Fruit fly (Drosophila melanogaster): ENCODE results near the gene Aladin.

The Aladin gene

DNA sequence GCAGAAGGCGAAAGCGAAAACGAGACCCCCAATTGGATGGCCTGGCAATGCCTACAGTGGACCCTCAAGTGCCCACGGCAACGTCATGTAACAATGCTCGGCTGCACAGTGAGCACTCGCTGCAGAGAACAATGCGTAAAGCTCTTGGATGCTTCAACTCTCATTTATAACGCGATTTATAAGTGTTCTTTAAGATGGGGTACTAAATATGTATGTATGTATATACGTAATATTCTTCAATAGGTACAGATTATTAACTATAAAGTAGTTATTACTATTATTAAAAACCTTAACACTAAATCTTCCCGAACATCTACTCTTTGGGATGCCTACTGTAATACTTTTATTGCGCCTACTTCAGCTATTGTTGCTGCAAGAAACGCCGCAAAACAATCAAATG, 7.1 kb upstream of the Aladin start:
- no peak for TF ChIP-seq CTCF (optimal IDR thresholded peaks at IDR 0.05)
- TF ChIP-seq CG8478 (optimal IDR thresholded peaks at IDR 0.05), result no peak

DNA sequence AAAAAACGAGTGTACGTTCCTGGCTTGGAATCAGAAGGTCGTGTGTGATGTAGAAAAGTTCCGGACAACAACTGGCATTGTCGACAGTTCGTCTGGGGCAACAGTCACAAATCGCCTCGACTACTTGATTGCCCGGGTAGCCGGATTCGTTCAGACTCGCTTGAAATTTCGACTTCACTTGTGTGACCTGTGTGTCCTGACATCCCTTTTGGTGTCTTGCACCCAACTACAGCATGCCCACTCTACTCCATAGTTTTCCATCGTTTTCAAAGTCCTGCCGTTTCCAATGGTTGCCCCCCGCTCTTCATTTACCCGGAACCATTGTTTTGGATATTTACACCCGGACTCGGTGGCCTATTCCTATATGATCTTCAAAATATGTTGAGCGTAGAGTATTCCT, 5.6 kb upstream of the Aladin start, which contains the start of gene Erk7:
Gene Erk7, minus strand, starts transcription at position 101 of the 400 bp plus-strand sequence.
- no peak for TF ChIP-seq CG8478 (optimal IDR thresholded peaks at IDR 0.05)
- TF ChIP-seq CTCF (optimal IDR thresholded peaks at IDR 0.05), result no peak

DNA sequence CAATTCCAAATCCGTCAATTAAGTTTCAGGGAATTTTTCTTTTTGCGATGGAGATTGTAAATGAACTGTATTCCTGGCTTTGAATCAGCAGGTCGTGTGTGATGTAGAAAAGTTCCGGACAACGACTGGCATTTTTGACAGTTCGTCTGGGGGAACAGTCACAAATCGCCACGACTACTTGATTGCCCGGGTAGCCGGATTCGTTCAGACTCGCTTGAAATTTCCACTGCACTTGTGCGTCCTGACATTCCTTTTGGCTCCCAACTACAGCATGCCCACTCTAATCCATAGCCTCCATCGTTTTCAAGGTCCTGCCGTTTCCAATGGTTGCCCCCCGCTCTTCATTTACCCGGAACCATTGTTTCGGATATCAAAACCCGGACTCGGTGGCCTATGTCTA, 3.4 kb upstream of the Aladin start, which contains the start of gene CG17440:
Gene CG17440, minus strand, starts transcription at position 101 of the 400 bp plus-strand sequence.
- TF ChIP-seq CTCF (optimal IDR thresholded peaks at IDR 0.05) (no peak), CG8478 (optimal IDR thresholded peaks at IDR 0.05) (no peak)

DNA sequence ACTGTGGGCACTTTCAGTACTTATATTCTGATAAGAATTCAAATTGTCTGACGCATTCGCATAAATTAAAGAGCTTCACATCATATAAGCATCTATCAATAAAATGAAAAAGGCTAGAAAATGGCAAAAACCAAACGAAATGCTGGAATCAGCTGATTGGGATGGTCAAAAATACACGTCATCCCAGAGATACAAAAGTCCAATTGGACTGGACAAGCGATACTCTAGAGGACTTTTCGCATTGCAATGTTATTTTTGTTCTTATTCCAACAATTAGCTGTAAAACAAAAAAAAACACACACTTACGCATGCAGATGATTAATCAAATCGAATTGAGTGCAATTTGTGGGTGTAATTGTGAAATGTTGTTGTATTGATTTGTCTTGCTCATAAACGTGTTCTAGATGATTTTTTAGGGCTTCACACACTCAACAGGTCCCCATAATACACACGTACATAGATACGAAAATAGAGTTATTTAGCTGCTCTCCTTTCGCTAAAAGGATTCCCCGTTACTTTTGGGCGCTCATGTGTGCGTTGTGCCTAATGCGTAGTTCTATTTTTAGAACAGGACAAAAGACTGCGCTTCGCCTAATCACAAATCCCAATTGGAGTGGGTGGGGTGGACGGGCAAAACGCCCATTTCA, 8.9 kb downstream of the Aladin start:
- TF ChIP-seq CG8478 (optimal IDR thresholded peaks at IDR 0.05), result no peak
- TF ChIP-seq CTCF (optimal IDR thresholded peaks at IDR 0.05), result no peak

DNA sequence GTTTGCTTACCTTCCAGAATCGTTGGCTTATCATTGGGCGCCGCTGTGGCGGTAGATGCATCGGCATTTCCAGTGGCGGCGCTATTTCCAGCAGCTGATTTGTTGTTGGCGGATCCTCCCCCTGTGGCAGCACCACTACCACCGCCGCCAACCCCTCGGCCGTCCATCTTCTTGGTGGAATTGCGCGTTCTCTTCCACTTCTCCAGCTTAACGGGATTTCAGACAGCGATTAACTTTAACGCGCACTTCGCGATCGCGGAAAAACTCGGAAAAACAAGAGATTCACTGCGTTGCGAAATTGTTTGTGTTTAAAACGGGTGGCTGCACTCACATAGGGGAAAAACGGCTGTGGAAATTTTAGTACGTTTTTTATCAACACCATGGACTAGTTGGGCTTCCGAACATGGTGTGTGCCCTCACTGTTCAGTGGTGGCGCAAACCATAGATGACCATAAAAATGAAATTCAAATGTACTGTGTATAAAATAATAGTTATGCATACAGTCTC, 9.6 kb downstream of the Aladin start, which contains the start of gene c11.1:
Gene c11.1, minus strand, starts transcription at position 335 of the 507 bp plus-strand sequence.
- TF ChIP-seq CG8478 (optimal IDR thresholded peaks at IDR 0.05), result no peak
- TF ChIP-seq CTCF (optimal IDR thresholded peaks at IDR 0.05), result peak; percentile 58 to 69

DNA sequence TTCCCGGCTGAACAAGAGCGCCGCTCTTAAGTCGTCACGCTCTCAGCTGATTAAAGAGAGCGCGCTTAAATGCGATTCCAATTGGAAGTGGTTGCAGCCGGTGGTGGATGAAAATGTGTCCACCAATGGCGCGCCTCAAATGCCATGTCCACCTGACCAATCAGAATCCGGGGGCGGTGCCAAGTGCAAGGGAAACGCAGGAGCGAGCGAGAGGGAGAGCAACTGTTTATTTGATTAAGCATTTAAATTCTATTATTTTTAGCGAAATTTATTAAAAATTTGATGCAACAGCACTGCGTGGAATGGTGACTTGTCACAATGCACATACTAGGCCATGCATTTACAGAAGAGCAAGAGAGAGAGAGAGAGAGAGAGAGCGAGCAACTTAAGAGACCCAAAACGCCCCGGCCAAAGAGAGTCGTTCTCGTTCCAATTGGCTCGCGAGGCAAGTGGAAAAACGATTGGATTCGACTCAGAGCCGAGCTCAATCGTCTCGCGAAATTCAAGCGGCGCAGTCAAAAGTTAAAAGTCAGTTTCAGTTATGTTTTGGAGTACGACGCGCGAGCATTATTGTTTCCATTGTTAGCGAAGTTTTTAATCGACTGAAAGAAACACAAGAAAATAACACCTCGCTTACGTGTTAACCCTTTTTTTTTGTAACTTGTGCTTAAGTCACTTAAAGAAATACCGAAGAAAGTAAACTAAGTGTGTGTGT, 11.0 kb downstream of the Aladin start, which contains the start of gene lz:
Gene lz, plus strand, starts transcription at position 626 of the 715 bp plus-strand sequence.
- TF ChIP-seq CG8478 (optimal IDR thresholded peaks at IDR 0.05), result no peak
- TF ChIP-seq CTCF (optimal IDR thresholded peaks at IDR 0.05), result no peak

DNA sequence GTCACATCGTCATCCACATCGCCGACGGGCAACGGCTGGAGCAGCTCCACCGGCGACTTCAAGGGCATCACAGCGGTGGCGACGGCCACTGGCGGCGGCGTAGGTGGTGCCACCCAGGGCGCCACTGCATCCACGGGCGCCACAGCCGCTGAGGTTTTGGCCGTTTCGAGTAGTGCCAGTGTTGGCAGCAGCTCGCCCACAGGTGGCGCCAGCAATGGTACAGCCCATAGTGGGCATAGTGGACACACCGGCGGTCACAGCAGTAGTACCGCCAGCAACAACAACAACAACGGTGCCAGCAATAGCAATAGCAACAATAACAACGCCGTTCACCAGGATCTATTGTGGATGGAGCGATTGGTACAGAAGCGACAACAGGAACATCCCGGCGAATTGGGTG, 13.2 kb downstream of the Aladin start:
- TF ChIP-seq CG8478 (optimal IDR thresholded peaks at IDR 0.05) (no peak), CTCF (optimal IDR thresholded peaks at IDR 0.05) (peak; percentile 78 to 85)

DNA sequence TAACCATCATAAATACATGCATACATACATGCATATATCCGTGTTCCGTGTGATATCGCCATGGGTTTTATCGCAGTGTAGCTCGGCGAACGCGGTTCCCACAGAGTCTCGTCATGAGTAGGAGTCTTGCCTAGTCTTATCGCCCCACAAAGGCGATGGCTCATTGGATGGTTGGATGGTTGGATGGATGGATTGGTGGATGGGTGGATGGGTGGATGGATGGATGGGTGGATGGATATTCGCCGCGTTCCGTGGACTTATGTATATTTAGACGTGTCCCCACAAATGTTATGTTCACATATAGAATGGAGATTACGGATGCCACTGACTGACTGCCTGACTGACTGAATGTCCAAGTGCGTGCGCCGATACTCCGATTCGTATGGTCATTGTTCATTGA, 18.1 kb downstream of the Aladin start:
- TF ChIP-seq CG8478 (optimal IDR thresholded peaks at IDR 0.05) (no peak), CTCF (optimal IDR thresholded peaks at IDR 0.05) (no peak)

DNA sequence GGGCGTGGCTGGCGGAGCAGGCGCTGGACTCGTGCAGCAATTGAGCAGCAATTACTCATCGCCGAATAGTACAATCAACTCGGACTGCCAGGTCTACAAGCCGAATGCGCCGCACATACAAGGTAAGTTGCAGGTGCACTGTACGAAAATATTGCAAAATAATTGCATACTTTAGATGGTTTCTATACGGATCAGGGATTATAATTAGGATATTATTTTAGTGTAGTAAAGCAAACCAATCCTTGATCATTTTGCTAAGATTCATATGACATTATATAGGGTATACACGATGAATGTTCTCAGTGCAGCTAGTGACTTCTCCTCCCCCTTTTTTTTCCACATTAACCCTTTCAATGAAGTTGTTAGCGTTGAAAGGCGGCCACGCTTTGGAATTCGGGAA, 22.3 kb downstream of the Aladin start:
- TF ChIP-seq CTCF (optimal IDR thresholded peaks at IDR 0.05), result no peak
- no peak for TF ChIP-seq CG8478 (optimal IDR thresholded peaks at IDR 0.05)

DNA sequence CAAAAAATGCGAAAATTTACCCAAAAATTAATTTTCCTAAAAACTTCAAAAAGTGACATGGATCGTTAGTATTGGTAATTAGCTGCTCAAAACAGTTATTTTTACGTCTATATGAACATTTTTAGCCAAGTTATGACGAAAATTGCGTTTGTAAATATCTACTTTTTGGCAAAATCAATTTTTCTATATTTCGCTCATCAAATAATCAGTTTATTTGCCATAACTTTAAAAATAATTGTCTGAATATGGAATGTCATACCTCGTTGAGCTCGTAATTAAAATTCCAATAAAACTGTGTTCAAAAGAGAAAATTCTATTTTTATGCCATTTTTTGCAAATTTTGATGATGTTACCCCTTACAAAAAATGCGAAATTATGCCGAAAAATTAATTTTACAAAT, 23.3 kb downstream of the Aladin start:
- no peak for TF ChIP-seq CG8478 (optimal IDR thresholded peaks at IDR 0.05)
- no peak for TF ChIP-seq CTCF (optimal IDR thresholded peaks at IDR 0.05)

DNA sequence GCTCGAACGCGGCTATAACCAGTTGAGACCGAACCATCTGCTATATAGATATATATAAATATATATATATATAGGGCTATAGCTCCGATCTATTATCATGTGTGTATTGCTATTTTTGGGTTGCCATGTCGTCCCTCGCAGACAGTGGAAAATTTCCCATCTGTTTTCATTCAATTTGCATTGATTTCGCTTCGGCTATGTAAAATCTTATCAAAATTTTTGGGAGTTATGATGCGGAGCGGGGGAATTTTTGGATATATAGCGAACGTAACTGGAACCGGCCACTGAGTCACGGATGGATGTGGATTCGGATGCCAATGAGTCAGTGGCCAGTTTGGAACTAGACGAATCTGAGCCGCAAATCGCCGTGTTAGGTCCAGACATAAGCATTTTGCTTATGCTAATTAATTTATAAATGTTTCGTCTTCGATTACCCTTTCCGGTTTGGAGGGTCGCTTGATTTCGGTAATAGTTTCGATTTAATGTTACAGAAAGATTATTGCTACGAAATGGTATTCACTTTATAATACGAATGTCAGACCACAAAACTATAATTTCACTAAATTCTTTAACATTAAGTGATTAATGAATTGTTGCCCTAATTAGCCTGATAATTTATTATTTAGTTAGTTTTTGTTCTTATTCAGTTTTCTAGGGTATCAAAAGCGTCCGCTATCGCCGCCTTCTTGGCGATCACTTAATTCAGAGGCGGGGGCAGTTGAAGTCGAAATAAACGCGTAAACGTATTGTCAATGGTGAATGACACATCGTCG, 24.6 kb downstream of the Aladin start:
- TF ChIP-seq CTCF (optimal IDR thresholded peaks at IDR 0.05), result no peak
- no peak for TF ChIP-seq CG8478 (optimal IDR thresholded peaks at IDR 0.05)

DNA sequence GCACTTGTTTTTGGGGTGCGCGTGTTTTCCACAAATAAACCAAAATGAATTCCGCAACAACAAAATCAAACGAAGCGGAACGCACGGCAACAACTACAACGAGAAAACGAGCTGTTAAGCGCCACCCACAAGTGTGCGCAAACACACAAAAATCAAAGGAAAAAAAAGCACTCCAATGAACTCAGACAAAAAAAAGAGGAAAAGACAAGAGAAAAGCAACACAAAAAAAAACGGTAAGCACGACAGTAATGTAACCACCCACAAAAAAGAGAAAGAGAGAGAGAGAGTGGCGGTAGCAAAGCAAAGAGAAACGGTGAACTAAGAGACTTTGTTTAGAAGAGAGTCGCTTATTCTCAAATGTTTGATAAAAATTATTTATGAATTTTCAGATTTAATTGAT, 32.5 kb downstream of the Aladin start:
- TF ChIP-seq CG8478 (optimal IDR thresholded peaks at IDR 0.05) (no peak), CTCF (optimal IDR thresholded peaks at IDR 0.05) (no peak)

DNA sequence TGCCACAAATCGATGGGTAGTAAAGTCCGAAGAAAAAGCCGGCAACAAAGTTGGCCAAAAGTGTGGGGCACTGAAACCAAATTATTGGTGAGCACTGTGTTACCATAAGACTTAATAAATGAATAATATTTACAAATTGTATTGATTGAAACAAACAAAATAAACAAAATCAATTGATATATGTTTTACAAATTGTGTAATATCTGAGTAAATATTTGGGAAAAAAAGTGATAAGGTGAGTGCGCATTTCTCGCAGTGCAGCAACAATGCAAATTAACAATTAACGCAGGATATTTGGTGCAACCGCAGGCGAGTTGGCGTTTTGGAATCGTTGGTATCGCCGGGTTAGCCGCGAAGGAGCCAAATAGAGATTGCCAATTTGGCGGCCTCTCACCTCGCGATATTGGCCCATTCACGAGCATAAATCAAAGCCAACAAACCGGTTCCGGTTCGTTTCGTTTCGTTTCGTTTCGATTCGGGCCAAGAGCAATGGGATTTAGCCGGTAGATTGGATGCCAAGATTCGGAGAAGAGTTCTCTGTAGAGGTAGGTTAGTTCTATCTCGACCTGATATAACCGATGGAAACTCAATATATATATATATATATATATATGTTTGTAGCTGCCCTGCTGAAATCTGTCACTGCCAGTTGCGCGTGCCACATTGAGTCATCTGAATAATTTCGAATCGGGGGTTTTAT, 36.9 kb downstream of the Aladin start:
- TF ChIP-seq CG8478 (optimal IDR thresholded peaks at IDR 0.05) (no peak), CTCF (optimal IDR thresholded peaks at IDR 0.05) (no peak)

DNA sequence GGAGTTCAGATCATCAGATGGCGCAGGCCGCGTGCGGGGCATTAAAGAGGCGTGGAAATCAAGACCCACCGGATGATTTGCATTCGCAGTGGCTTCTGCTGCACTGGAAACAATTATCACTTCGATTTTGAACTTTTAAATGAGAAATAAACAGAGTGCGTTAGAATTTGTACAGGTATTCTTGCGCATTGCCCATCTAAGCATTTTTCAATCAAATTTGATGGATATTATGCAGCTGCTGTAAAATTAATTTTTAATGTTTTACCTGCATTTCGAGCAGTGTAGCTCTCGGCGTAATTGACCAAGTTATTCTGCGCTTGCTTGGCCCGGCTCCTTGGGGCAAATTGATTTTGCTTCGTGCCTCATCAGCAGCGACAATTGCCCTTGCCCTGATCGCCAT, 43.9 kb downstream of the Aladin start:
- TF ChIP-seq CTCF (optimal IDR thresholded peaks at IDR 0.05) (no peak), CG8478 (optimal IDR thresholded peaks at IDR 0.05) (no peak)

DNA sequence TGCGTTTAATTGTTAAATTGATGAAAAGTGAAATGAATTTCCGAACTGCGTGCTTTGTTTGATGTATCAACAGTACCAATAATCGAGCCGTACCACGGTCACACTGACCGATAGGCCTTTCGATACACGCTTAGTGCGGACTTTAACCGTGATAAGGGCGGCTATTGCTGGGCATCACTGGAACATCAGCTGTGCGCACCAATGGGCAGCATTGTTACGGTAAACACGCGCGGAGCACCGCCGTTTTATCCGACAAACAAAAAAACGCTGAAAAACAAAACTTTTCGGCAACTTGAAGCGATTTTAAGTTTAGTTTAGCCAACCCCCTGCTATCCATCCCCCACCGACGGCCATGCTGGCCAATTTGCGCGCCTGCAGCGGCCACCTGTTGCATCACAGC, 45.9 kb downstream of the Aladin start, which contains the start of the genes c12.1 and c12.2:
Gene c12.1, minus strand, starts transcription at position 84 of the 400 bp plus-strand sequence.
Gene c12.2, plus strand, starts transcription at position 220 of the 400 bp plus-strand sequence.
- TF ChIP-seq CG8478 (optimal IDR thresholded peaks at IDR 0.05), result no peak
- TF ChIP-seq CTCF (optimal IDR thresholded peaks at IDR 0.05), result peak; percentile 35 to 54
